Worm (Caenorhabditis elegans): Measurements from ENCODE around the gene K07F5.16.
A peak's percentile ranks its signal among the peaks of the same experiment; 100 is the strongest.
"Not testable (repeated sequence)": the region's sequence is repeated elsewhere in the genome, so short reads cannot be mapped to it uniquely, and the experiment has no call there.

The K07F5.16 gene

ce11 chrIV:9891938-9892337, 28.0 kb downstream of the K07F5.16 start, which contains the start of gene F32B6.4:
Gene F32B6.4 (minus strand): TSS chrIV:9892038.
- TF ChIP-seq che-1 (tag; optimal IDR thresholded peaks at IDR 0.05) (no peak), syd-9 (tag; optimal IDR thresholded peaks at IDR 0.05) (no peak), tbx-7 (tag; optimal IDR thresholded peaks at IDR 0.05) (no peak), eyg-1 (tag; optimal IDR thresholded peaks at IDR 0.05) (no peak), odd-2 (tag; optimal IDR thresholded peaks at IDR 0.05) (no peak), ceh-9 (tag; optimal IDR thresholded peaks at IDR 0.05) (no peak), madf-2 (tag; optimal IDR thresholded peaks at IDR 0.05) (no peak)

- not testable (repeated sequence) for TF ChIP-seq ceh-6 (GFP tag; optimal IDR thresholded peaks at IDR 0.05); hlh-6 (tag; optimal IDR thresholded peaks at IDR 0.05); eyg-1 (tag; optimal IDR thresholded peaks at IDR 0.05)
These were observed 29.7 kb downstream of the K07F5.16 start, which contains the start of gene sss-1 for ce11 chrIV:9893649-9894048. Gene sss-1 (minus strand): TSS chrIV:9893749.

- TF ChIP-seq sox-2 (GFP tag; IDR thresholded peaks at IDR 0.05); eyg-1 (tag; optimal IDR thresholded peaks at IDR 0.05); ceh-6 (GFP tag; optimal IDR thresholded peaks at IDR 0.05): not testable (repeated sequence)
These were observed 30.4 kb downstream of the K07F5.16 start, which contains the start of gene msp-77 for ce11 chrIV:9894331-9894730. Gene msp-77 (plus strand): TSS chrIV:9894631.

- TF ChIP-seq sox-4 (tag; optimal IDR thresholded peaks at IDR 0.05), result no peak
- no peak for TF ChIP-seq unc-86 (tag; optimal IDR thresholded peaks at IDR 0.05)
- no peak for TF ChIP-seq pax-1 (tag; optimal IDR thresholded peaks at IDR 0.05)
- TF ChIP-seq ceh-24 (tag; optimal IDR thresholded peaks at IDR 0.05), result no peak
- no peak for TF ChIP-seq madf-2 (tag; optimal IDR thresholded peaks at IDR 0.05)
- TF ChIP-seq nhr-11 (tag; optimal IDR thresholded peaks at IDR 0.05), result no peak
- no peak for TF ChIP-seq fkh-6 (tag; optimal IDR thresholded peaks at IDR 0.05)
- TF ChIP-seq ceh-30 (tag; optimal IDR thresholded peaks at IDR 0.05), result no peak
- no peak for TF ChIP-seq elt-4 (tag; optimal IDR thresholded peaks at IDR 0.05)
- no peak for TF ChIP-seq lin-11 (tag; optimal IDR thresholded peaks at IDR 0.05)
- TF ChIP-seq ceh-19 (GFP tag; optimal IDR thresholded peaks at IDR 0.05), result no peak
- no peak for TF ChIP-seq ceh-18 (tag; optimal IDR thresholded peaks at IDR 0.05)
- TF ChIP-seq ceh-6 (GFP tag; optimal IDR thresholded peaks at IDR 0.05), result no peak
- no peak for TF ChIP-seq dve-1 (tag; optimal IDR thresholded peaks at IDR 0.05)
- no peak for TF ChIP-seq hlh-30 (tag; optimal IDR thresholded peaks at IDR 0.05; ENCODE audit: insufficient read depth)
- TF ChIP-seq unc-3 (GFP tag; conservative IDR thresholded peaks at IDR 0.05), result no peak
- TF ChIP-seq unc-3 (tag; optimal IDR thresholded peaks at IDR 0.05), result no peak
- TF ChIP-seq syd-9 (tag; optimal IDR thresholded peaks at IDR 0.05), result no peak
- TF ChIP-seq sdc-2 (tag; optimal IDR thresholded peaks at IDR 0.05), result no peak
These were observed 31.2 kb downstream of the K07F5.16 start, which contains the start of gene ssp-32 for ce11 chrIV:9895088-9895487. Gene ssp-32 (plus strand): TSS chrIV:9895388.

- TF ChIP-seq ceh-45 (GFP tag; IDR thresholded peaks at IDR 0.05), result no peak
These were observed 34.8 kb downstream of the K07F5.16 start, which contains the start of gene tbc-3 for ce11 chrIV:9898712-9899111. Gene tbc-3 (plus strand): TSS chrIV:9899012.

- TF ChIP-seq ceh-48 (tag; optimal IDR thresholded peaks at IDR 0.05) (no peak), unc-42 (tag; optimal IDR thresholded peaks at IDR 0.05) (peak; percentile 95)
These were observed 35.3 kb downstream of the K07F5.16 start for ce11 chrIV:9899227-9899626.

ce11 chrIV:9903608-9904007, 39.7 kb downstream of the K07F5.16 start, which contains the start of gene best-13:
Gene best-13 (plus strand): TSS chrIV:9903908.
- TF ChIP-seq ceh-30 (tag; optimal IDR thresholded peaks at IDR 0.05) (no peak), fkh-6 (tag; optimal IDR thresholded peaks at IDR 0.05) (no peak), sox-2 (GFP tag; IDR thresholded peaks at IDR 0.05) (no peak), ceh-45 (GFP tag; IDR thresholded peaks at IDR 0.05) (no peak), nfya-1 (tag; optimal IDR thresholded peaks at IDR 0.05) (no peak), gmeb-2 (tag; optimal IDR thresholded peaks at IDR 0.05) (no peak), ceh-22 (tag; optimal IDR thresholded peaks at IDR 0.05) (no peak)

All from whole organism, late embryonic.